Worm (Caenorhabditis elegans) whole organism, late embryonic: Measurements from ENCODE around the gene kmo-1.

Experiments used
- C38D4.7 ChIP-seq: fragments of 200-800 bp; sonication (Bioruptor generic); optimal IDR thresholded peaks from 2 replicates; lab custom pipeline; 2018; ENCODE audit warnings: mild to moderate bottlenecking, missing genetic modification characterization, moderate library complexity, missing compliant biosample characterization
- ahr-1 ChIP-seq: sonication (generic microtip); optimal IDR thresholded peaks from 2 replicates; lab custom pipeline; 2016; ENCODE audit warnings: missing genetic modification characterization, missing compliant biosample characterization
- ceh-19 ChIP-seq: fragments of 200-800 bp; sonication (Bioruptor generic); optimal IDR thresholded peaks from 2 replicates; lab custom pipeline; 2018; ENCODE audit warnings: mild to moderate bottlenecking, missing genetic modification characterization, missing compliant biosample characterization
- ceh-2 ChIP-seq: sonication (generic microtip); optimal IDR thresholded peaks from 2 replicates; lab custom pipeline; 2016; ENCODE audit warnings: missing genotype, missing genetic modification characterization, missing compliant biosample characterization
- ceh-31 ChIP-seq: sonication (generic microtip); optimal IDR thresholded peaks from 2 replicates; lab custom pipeline; 2016; ENCODE audit warnings: missing genetic modification characterization, missing compliant biosample characterization
- ceh-34 ChIP-seq: sonication (generic microtip); optimal IDR thresholded peaks from 2 replicates; lab custom pipeline; 2016; ENCODE audit warnings: mild to moderate bottlenecking, missing genetic modification characterization, missing compliant biosample characterization
- ceh-48 ChIP-seq: sonication (generic microtip); optimal IDR thresholded peaks from 2 replicates; lab custom pipeline; 2016; ENCODE audit warnings: missing genetic modification characterization, inconsistent platforms, missing compliant biosample characterization
- ceh-6 ChIP-seq: fragments of 200-800 bp; sonication (Bioruptor generic); optimal IDR thresholded peaks from 2 replicates; lab custom pipeline; 2018; ENCODE audit warnings: mild to moderate bottlenecking, missing genetic modification characterization, missing compliant biosample characterization
- dve-1 ChIP-seq: sonication (generic microtip); optimal IDR thresholded peaks from 2 replicates; lab custom pipeline; 2017; ENCODE audit warnings: antibody characterized with exemption, mild to moderate bottlenecking, missing genetic modification characterization, missing compliant biosample characterization
- elt-2 ChIP-seq: sonication (generic microtip); optimal IDR thresholded peaks from 2 replicates; lab custom pipeline; 2016; ENCODE audit warnings: missing genetic modification reagents, missing genetic modification characterization, missing compliant biosample characterization
- elt-4 ChIP-seq: sonication (generic microtip); optimal IDR thresholded peaks from 2 replicates; lab custom pipeline; 2016; ENCODE audit warnings: missing genetic modification characterization, missing compliant biosample characterization
- fax-1 ChIP-seq: sonication (generic microtip); optimal IDR thresholded peaks from 2 replicates; lab custom pipeline; 2016; ENCODE audit warnings: missing genotype, missing genetic modification characterization, missing compliant biosample characterization
- fkh-10 ChIP-seq: fragments of 150-350 bp; optimal IDR thresholded peaks from 2 replicates; lab custom pipeline; 2014; ENCODE audit warnings: missing biosample characterization, missing genetic modification reagents, missing genetic modification characterization
- fkh-6 ChIP-seq: sonication (generic microtip); optimal IDR thresholded peaks from 2 replicates; lab custom pipeline; 2016; ENCODE audit warnings: missing genetic modification characterization, missing compliant biosample characterization
- gmeb-2 ChIP-seq: sonication (generic microtip); optimal IDR thresholded peaks from 2 replicates; lab custom pipeline; 2016; ENCODE audit warnings: missing genetic modification characterization, inconsistent platforms, missing compliant biosample characterization
- hlh-15 ChIP-seq: sonication (generic microtip); optimal IDR thresholded peaks from 2 replicates; lab custom pipeline; 2016; ENCODE audit warnings: missing genetic modification characterization, missing compliant biosample characterization
- hlh-30 ChIP-seq: sonication (generic microtip); optimal IDR thresholded peaks from 2 replicates; lab custom pipeline; 2017; ENCODE audit warnings: antibody characterized with exemption, missing genetic modification characterization, missing compliant biosample characterization; ENCODE audit not compliant: insufficient read depth
- hlh-6 ChIP-seq: sonication (generic microtip); optimal IDR thresholded peaks from 2 replicates; lab custom pipeline; 2016; ENCODE audit warnings: missing genotype, missing genetic modification characterization, missing compliant biosample characterization
- lim-6 ChIP-seq: sonication (generic microtip); optimal IDR thresholded peaks from 2 replicates; lab custom pipeline; 2016; ENCODE audit warnings: missing genetic modification characterization, missing compliant biosample characterization
- madf-2 ChIP-seq: sonication (generic microtip); optimal IDR thresholded peaks from 2 replicates; lab custom pipeline; 2017; ENCODE audit warnings: missing genetic modification characterization, missing compliant biosample characterization
- mec-3 ChIP-seq: sonication (generic microtip); optimal IDR thresholded peaks from 2 replicates; lab custom pipeline; 2016; ENCODE audit warnings: borderline replicate concordance, missing genetic modification characterization, missing compliant biosample characterization
- nfya-1 ChIP-seq: sonication (generic microtip); optimal IDR thresholded peaks from 2 replicates; lab custom pipeline; 2017; ENCODE audit warnings: missing genetic modification characterization, mild to moderate bottlenecking, missing compliant biosample characterization, antibody characterized with exemption, moderate library complexity
- npax-4 ChIP-seq: sonication (generic microtip); optimal IDR thresholded peaks from 2 replicates; lab custom pipeline; 2016; ENCODE audit warnings: missing genetic modification characterization, missing compliant biosample characterization
- pax-1 ChIP-seq: fragments of 150-350 bp; optimal IDR thresholded peaks from 2 replicates; lab custom pipeline; 2014; ENCODE audit warnings: missing biosample characterization, missing genetic modification characterization
- pha-4 ChIP-seq: fragments of 150-350 bp; optimal IDR thresholded peaks from 2 replicates; lab custom pipeline; 2018; ENCODE audit warnings: missing biosample characterization, missing genetic modification reagents, missing genetic modification characterization
- pros-1 ChIP-seq: fragments of 150-350 bp; optimal IDR thresholded peaks from 2 replicates; lab custom pipeline; 2014; ENCODE audit warnings: missing biosample characterization, missing genetic modification reagents, missing genetic modification characterization
- ref-2 ChIP-seq: sonication (generic microtip); optimal IDR thresholded peaks from 2 replicates; lab custom pipeline; 2016; ENCODE audit warnings: missing genetic modification characterization, missing compliant biosample characterization
- rnt-1 ChIP-seq: sonication (generic microtip); optimal IDR thresholded peaks from 2 replicates; lab custom pipeline; 2016; ENCODE audit warnings: missing genetic modification characterization, missing compliant biosample characterization
- sdc-2 ChIP-seq: sonication (generic microtip); optimal IDR thresholded peaks from 2 replicates; lab custom pipeline; 2016; ENCODE audit warnings: missing genotype, missing genetic modification characterization, missing compliant biosample characterization
- tbx-7 ChIP-seq: sonication (generic microtip); optimal IDR thresholded peaks from 2 replicates; lab custom pipeline; 2016; ENCODE audit warnings: missing genotype, missing genetic modification characterization, missing compliant biosample characterization
- ttx-3 ChIP-seq: sonication (generic microtip); optimal IDR thresholded peaks from 2 replicates; lab custom pipeline; 2016; ENCODE audit warnings: missing genetic modification reagents, missing genetic modification characterization, missing compliant biosample characterization
- unc-3 ChIP-seq, 2 experiments: fragments of 200-800 bp in 1 of 2; sonication (Bioruptor generic) in 1 of 2; sonication (generic microtip) in 1 of 2; conservative IDR thresholded peaks in 1 of 2; optimal IDR thresholded peaks in 1 of 2; 2 replicates each; pipeline versions ENCODE4 v1.3.6 to Lab custom; 2016 to 2022; ENCODE audit warnings: missing compliant biosample characterization in 2 of 2, missing genetic modification characterization in 2 of 2, missing genetic modification reagents in 1 of 2
- unc-55 ChIP-seq: sonication (generic microtip); optimal IDR thresholded peaks from 2 replicates; lab custom pipeline; 2017; ENCODE audit warnings: missing biosample characterization, missing genetic modification reagents, missing genetic modification characterization
- unc-86 ChIP-seq: sonication (generic microtip); optimal IDR thresholded peaks from 2 replicates; lab custom pipeline; 2016; ENCODE audit warnings: missing genetic modification characterization, missing compliant biosample characterization
- zip-5 ChIP-seq: sonication (generic microtip); optimal IDR thresholded peaks from 2 replicates; lab custom pipeline; 2016; ENCODE audit warnings: missing genetic modification characterization, missing compliant biosample characterization

The kmo-1 gene

DNA sequence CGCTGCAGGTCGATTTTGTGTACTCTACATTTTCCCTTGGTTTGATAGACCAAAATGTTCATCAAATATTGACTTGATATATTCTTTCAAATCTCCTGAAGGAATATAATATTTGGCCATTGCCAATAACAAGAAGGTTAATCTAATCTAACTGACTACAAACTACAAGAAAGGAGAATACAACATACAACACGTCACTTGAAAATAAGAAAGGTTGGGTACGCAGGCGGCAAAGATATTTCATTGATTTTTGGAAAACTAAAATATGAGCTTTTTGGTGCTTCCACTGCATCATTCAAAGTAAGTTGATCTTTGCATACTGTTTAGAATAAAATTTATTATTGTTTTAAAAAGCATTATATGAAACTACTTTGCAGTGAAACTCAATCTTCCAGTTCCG lies 27.8 kb upstream of the kmo-1 start, which contains the start of gene nhr-209:
Gene nhr-209, plus strand, starts transcription at position 27 of the 400 bp plus-strand sequence.
- TF ChIP-seq elt-2: no peak
- TF ChIP-seq madf-2 (tag; lab: Kevin White, UChicago): no peak
- no peak for TF ChIP-seq unc-3 (GFP tag; conservative IDR thresholded peaks at IDR 0.05; lab: Robert Waterston, UW)
- no peak for TF ChIP-seq unc-3 (tag; optimal IDR thresholded peaks at IDR 0.05; lab: Kevin White, UChicago)
- TF ChIP-seq hlh-15 (tag; lab: Kevin White, UChicago): no peak
- TF ChIP-seq ceh-34 (tag; lab: Kevin White, UChicago): no peak
- no peak for TF ChIP-seq ceh-2 (tag; lab: Kevin White, UChicago)
- TF ChIP-seq pax-1 (tag; lab: Kevin White, UChicago): no peak

DNA sequence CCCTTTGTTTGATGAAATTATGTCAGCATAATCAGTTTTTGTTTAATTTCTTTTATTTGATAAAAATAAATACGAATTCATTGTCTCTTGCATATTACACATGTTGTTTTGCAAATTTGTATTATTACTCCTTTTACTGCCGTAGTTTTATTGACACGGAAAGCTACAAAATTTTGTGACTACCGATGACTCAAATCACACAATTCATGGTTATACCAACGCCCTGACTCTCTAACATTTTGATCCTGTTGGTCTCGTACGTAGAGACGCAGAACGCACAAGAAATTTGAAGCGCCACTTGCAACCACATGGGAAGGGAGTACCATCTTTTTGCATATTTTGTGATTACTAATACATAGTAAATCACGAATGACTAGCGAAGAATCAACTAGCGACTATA lies 25.5 kb upstream of the kmo-1 start, which contains the start of gene nhr-207:
Gene nhr-207, plus strand, starts transcription at position 282 of the 400 bp plus-strand sequence.
- no peak for TF ChIP-seq C38D4.7 (GFP tag; lab: Kevin White, UChicago)
- no peak for TF ChIP-seq fkh-10 (GFP tag; lab: Kevin White, UChicago)
- TF ChIP-seq hlh-6 (tag; lab: Kevin White, UChicago): no peak
- TF ChIP-seq ahr-1: no peak
- no peak for TF ChIP-seq mec-3 (tag; lab: Kevin White, UChicago)
- TF ChIP-seq ceh-19 (GFP tag; lab: Kevin White, UChicago): no peak
- TF ChIP-seq ref-2: no peak
- no peak for TF ChIP-seq sdc-2 (tag; lab: Kevin White, UChicago)

DNA sequence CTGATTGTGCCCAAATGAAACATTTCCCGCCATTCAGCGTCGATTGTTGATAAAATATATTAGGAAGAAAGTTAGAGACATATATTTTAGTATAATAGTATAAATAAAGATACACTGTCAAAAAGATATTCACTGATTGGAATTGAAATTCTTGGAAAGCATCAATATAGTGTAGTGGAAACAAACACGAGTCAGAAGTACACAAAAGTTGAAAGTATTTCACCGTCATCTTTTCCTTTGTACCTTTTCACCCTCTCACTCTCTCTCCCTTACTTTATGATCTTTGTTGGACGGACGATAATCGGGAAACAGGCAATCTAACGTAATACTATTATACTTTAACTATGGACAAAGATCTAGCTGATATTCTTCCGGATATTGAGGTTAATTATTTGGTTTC lies 23.7 kb upstream of the kmo-1 start, which contains the start of gene nhr-208:
Gene nhr-208, plus strand, starts transcription at position 288 of the 400 bp plus-strand sequence.
- no peak for TF ChIP-seq dve-1
- no peak for TF ChIP-seq ref-2
- no peak for TF ChIP-seq pha-4 (tag; lab: Kevin White, UChicago)
- no peak for TF ChIP-seq madf-2 (tag; lab: Kevin White, UChicago)
- TF ChIP-seq ceh-31 (tag; lab: Kevin White, UChicago): no peak
- no peak for TF ChIP-seq rnt-1 (tag; lab: Kevin White, UChicago)
- TF ChIP-seq pros-1 (tag; lab: Kevin White, UChicago): no peak
- TF ChIP-seq ahr-1: no peak
- no peak for TF ChIP-seq nfya-1 (tag; lab: Kevin White, UChicago)
- no peak for TF ChIP-seq lim-6
- TF ChIP-seq unc-86 (tag; lab: Kevin White, UChicago): no peak
- no peak for TF ChIP-seq ceh-6 (GFP tag; lab: Kevin White, UChicago)
- TF ChIP-seq tbx-7 (tag; lab: Kevin White, UChicago): no peak
- TF ChIP-seq ceh-34 (tag; lab: Kevin White, UChicago): no peak

DNA sequence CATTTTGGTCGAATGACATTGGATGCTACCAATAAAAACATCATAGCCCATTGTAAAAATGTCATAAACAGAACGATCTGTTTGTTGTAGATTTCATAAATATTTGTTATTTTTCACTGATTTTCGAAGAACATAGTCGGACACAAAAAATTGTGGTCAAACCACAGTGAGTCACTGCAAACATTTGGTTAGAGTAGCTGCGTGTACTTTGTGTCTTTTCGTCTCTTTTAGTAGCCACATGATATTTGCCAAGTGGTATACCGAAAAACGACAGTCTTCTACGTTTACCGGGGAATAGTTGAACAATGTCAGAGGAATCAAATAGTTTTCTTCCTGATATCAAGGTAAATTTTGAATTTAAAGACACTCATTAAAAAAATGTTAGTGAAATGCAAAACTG lies 21.4 kb upstream of the kmo-1 start, which contains the start of gene nhr-206:
Gene nhr-206, plus strand, starts transcription at position 248 of the 400 bp plus-strand sequence.
- TF ChIP-seq rnt-1 (tag; lab: Kevin White, UChicago) (no peak), unc-55 (GFP tag; lab: Kevin White, UChicago) (no peak), gmeb-2 (tag; lab: Kevin White, UChicago) (no peak), ceh-31 (tag; lab: Kevin White, UChicago) (no peak), madf-2 (tag; lab: Kevin White, UChicago) (no peak), pax-1 (tag; lab: Kevin White, UChicago) (no peak), elt-4 (no peak), zip-5 (tag; lab: Kevin White, UChicago) (no peak), pha-4 (tag; lab: Kevin White, UChicago) (no peak), ceh-19 (GFP tag; lab: Kevin White, UChicago) (no peak), ceh-48 (no peak), fax-1 (tag; lab: Kevin White, UChicago) (no peak), fkh-6 (tag; lab: Kevin White, UChicago) (no peak), ceh-2 (tag; lab: Kevin White, UChicago) (no peak), hlh-30 (tag; lab: Kevin White, UChicago) (no peak), ttx-3 (tag; lab: Kevin White, UChicago) (no peak), mec-3 (tag; lab: Kevin White, UChicago) (no peak), npax-4 (tag; lab: Kevin White, UChicago) (no peak), lim-6 (no peak), ceh-34 (tag; lab: Kevin White, UChicago) (no peak)
